Worm (Caenorhabditis elegans) whole organism, early embryonic: ENCODE data around the gene spat-1.

Experiments used
- ets-7 ChIP-seq: sonication (generic microtip); optimal IDR thresholded peaks from 2 replicates; lab custom pipeline; 2016; ENCODE audit warnings: missing genotype, missing genetic modification characterization, missing compliant biosample characterization
- scrt-1 ChIP-seq: fragments of 200-800 bp; sonication (Bioruptor generic); IDR thresholded peaks from 2 replicates; pipeline ENCODE4 v1.3.6; 2022; ENCODE audit warnings: missing genetic modification characterization, missing compliant biosample characterization

DNA sequence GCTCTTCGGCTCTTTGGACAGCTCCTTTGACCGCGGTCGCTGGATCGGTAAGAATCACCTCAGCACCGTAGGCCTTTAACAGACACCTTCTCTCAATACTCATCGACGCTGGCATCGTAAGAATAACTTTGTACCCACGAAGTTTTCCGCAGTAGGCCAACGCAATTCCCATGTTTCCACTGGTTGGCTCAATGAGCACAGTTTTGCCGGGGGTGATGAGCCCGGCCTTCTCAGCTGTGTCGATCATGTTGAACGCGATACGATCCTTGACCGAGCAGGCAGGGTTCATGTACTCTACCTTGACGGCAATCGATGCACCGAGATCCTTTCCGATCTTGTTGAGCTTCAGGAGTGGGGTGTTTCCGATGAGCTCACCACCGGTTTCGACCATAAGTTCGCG, 34.5 kb upstream of the spat-1 start:
- no peak for TF ChIP-seq ets-7 (tag; lab: Kevin White, UChicago)
- TF ChIP-seq scrt-1 (GFP tag; lab: Robert Waterston, UW): no peak
